Worm (Caenorhabditis elegans) whole organism, L4 larva: ENCODE measurements around the gene F49C5.9.

Experiments used
- D1046.2 ChIP-seq: fragments of 200-800 bp; sonication (Bioruptor generic); IDR thresholded peaks from 2 replicates; pipeline ENCODE4 v1.3.6; 2022; ENCODE audit warnings: missing genetic modification characterization, missing compliant biosample characterization
- R02D3.7 ChIP-seq: fragments of 150-350 bp; sonication (generic microtip); optimal IDR thresholded peaks from 3 replicates; lab custom pipeline; 2014; ENCODE audit warnings: missing biosample characterization, missing genetic modification characterization
- T20F7.1 ChIP-seq: fragments of 200-800 bp; sonication (Bioruptor generic); optimal IDR thresholded peaks from 2 replicates; lab custom pipeline; 2018; ENCODE audit warnings: mild to moderate bottlenecking, missing genetic modification characterization, missing compliant biosample characterization
- ZK337.2 ChIP-seq: fragments of 200-800 bp; sonication (Bioruptor generic); IDR thresholded peaks from 2 replicates; pipeline ENCODE4 v1.3.6; 2022; ENCODE audit warnings: missing genetic modification reagents, missing genetic modification characterization, missing compliant biosample characterization
- aha-1 ChIP-seq: fragments of 150-350 bp; peaks from one replicate; lab custom pipeline; 2014; ENCODE audit warnings: missing biosample characterization, missing genetic modification characterization
- attf-4 ChIP-seq: sonication (generic microtip); optimal IDR thresholded peaks from 3 replicates; lab custom pipeline; 2017; ENCODE audit warnings: missing biosample characterization, missing genetic modification characterization
- ceh-28 ChIP-seq: fragments of 150-350 bp; optimal IDR thresholded peaks from 2 replicates; lab custom pipeline; 2014; ENCODE audit warnings: missing biosample characterization, missing genetic modification reagents, missing genetic modification characterization
- ceh-44 ChIP-seq: fragments of 200-800 bp; sonication (Bioruptor generic); IDR thresholded peaks from 2 replicates; pipeline ENCODE4 v1.3.6; 2022; ENCODE audit warnings: missing genetic modification reagents, missing genetic modification characterization, missing compliant biosample characterization
- ceh-62 ChIP-seq: sonication (generic microtip); optimal IDR thresholded peaks from 2 replicates; lab custom pipeline; 2017; ENCODE audit warnings: missing biosample characterization, missing genetic modification characterization
- ctbp-1 ChIP-seq: fragments of 200-800 bp; sonication (Bioruptor generic); IDR thresholded peaks from 2 replicates; pipeline ENCODE4 v1.3.6; 2022; ENCODE audit warnings: missing genetic modification reagents, missing genetic modification characterization, missing compliant biosample characterization
- daf-16 ChIP-seq, 3 experiments: sonication (generic microtip); optimal IDR thresholded peaks; 2 replicates each; lab custom pipeline; 2016 to 2017; ENCODE audit warnings: missing genetic modification characterization in 3 of 3, missing genetic modification reagents in 3 of 3, mild to moderate bottlenecking in 2 of 3, missing compliant biosample characterization in 2 of 3, missing biosample characterization in 1 of 3, moderate library complexity in 1 of 3
- daf-19 ChIP-seq: fragments of 200-800 bp; sonication (Bioruptor generic); conservative IDR thresholded peaks from 2 replicates; pipeline ENCODE4 v1.3.6; 2022; ENCODE audit warnings: missing genetic modification characterization, missing compliant biosample characterization
- dmd-8 ChIP-seq: fragments of 200-800 bp; sonication (Bioruptor generic); IDR thresholded peaks from 2 replicates; pipeline ENCODE4 v1.3.6; 2022; ENCODE audit warnings: missing genetic modification characterization, missing compliant biosample characterization
- dpl-1 ChIP-seq: fragments of 150-350 bp; optimal IDR thresholded peaks from 2 replicates; lab custom pipeline; 2014; ENCODE audit warnings: missing biosample characterization, missing genetic modification reagents, missing genetic modification characterization
- duxl-1 ChIP-seq: sonication (generic microtip); optimal IDR thresholded peaks from 2 replicates; lab custom pipeline; 2016; ENCODE audit warnings: mild to moderate bottlenecking, missing genetic modification characterization, moderate library complexity, missing compliant biosample characterization; ENCODE audit not compliant: poor library complexity
- dve-1 ChIP-seq: sonication (generic microtip); optimal IDR thresholded peaks from 2 replicates; lab custom pipeline; 2017; ENCODE audit warnings: antibody characterized with exemption, mild to moderate bottlenecking, missing genetic modification characterization, missing compliant biosample characterization; ENCODE audit not compliant: insufficient read depth
- egl-27 ChIP-seq: sonication (generic microtip); optimal IDR thresholded peaks from 3 replicates; lab custom pipeline; 2017; ENCODE audit warnings: missing biosample characterization, missing genetic modification reagents, missing genetic modification characterization
- fkh-10 ChIP-seq: fragments of 150-350 bp; optimal IDR thresholded peaks from 2 replicates; lab custom pipeline; 2014; ENCODE audit warnings: missing biosample characterization, missing genetic modification reagents, missing genetic modification characterization
- gei-8 ChIP-seq: fragments of 200-800 bp; sonication (Bioruptor generic); optimal IDR thresholded peaks from 2 replicates; lab custom pipeline; 2018; ENCODE audit warnings: mild to moderate bottlenecking, missing genetic modification characterization, missing compliant biosample characterization
- hif-1 ChIP-seq, 2 experiments: sonication (generic microtip); optimal IDR thresholded peaks; 2 replicates each; lab custom pipeline; 2016 to 2017; ENCODE audit warnings: missing compliant biosample characterization in 2 of 2, missing genetic modification characterization in 2 of 2, missing genetic modification reagents in 2 of 2, missing genotype in 2 of 2, mild to moderate bottlenecking in 1 of 2
- hlh-11 ChIP-seq: fragments of 200-800 bp; sonication (Bioruptor generic); optimal IDR thresholded peaks from 2 replicates; lab custom pipeline; 2018; ENCODE audit warnings: mild to moderate bottlenecking, missing genetic modification characterization, missing compliant biosample characterization
- hmg-1.1 ChIP-seq: fragments of 200-800 bp; sonication (Bioruptor generic); IDR thresholded peaks from 2 replicates; pipeline ENCODE4 v1.3.6; 2022; ENCODE audit warnings: missing genetic modification reagents, missing genetic modification characterization, missing compliant biosample characterization
- lim-7 ChIP-seq: fragments of 200-800 bp; sonication (Bioruptor generic); IDR thresholded peaks from 2 replicates; pipeline ENCODE4 v1.3.6; 2022; ENCODE audit warnings: missing genetic modification characterization, missing compliant biosample characterization
- lin-1 ChIP-seq: fragments of 200-800 bp; sonication (Bioruptor generic); IDR thresholded peaks from 2 replicates; pipeline ENCODE4 v1.3.6; 2022; ENCODE audit warnings: missing genetic modification reagents, missing genetic modification characterization, missing compliant biosample characterization
- lin-13 ChIP-seq: fragments of 150-350 bp; optimal IDR thresholded peaks from 2 replicates; lab custom pipeline; 2014; ENCODE audit warnings: missing biosample characterization, missing genetic modification reagents, missing genetic modification characterization
- lin-15B ChIP-seq: fragments of 150-350 bp; sonication (generic microtip); optimal IDR thresholded peaks from 3 replicates; lab custom pipeline; 2014; ENCODE audit warnings: missing biosample characterization, missing genetic modification characterization
- lin-29 ChIP-seq: fragments of 200-800 bp; sonication (Bioruptor generic); IDR thresholded peaks from 2 replicates; pipeline ENCODE4 v1.3.6; 2022; ENCODE audit warnings: missing genetic modification reagents, missing genetic modification characterization, missing compliant biosample characterization
- lsy-2 ChIP-seq, 2 experiments: fragments of 150-350 bp in 1 of 2; sonication (generic microtip) in 1 of 2; optimal IDR thresholded peaks; 2 replicates each; lab custom pipeline; 2014 to 2017; ENCODE audit warnings: missing biosample characterization in 2 of 2, missing genetic modification characterization in 2 of 2
- madf-9 ChIP-seq: fragments of 200-800 bp; sonication (Bioruptor generic); conservative IDR thresholded peaks from 2 replicates; pipeline ENCODE4 v1.3.6; 2022; ENCODE audit warnings: missing genetic modification reagents, missing genetic modification characterization, missing compliant biosample characterization
- mdl-1 ChIP-seq, 2 experiments: fragments of 150-350 bp in 1 of 2; sonication (generic microtip) in 1 of 2; optimal IDR thresholded peaks; 2 replicates each; lab custom pipeline; 2014 to 2017; ENCODE audit warnings: missing biosample characterization in 2 of 2, missing genetic modification characterization in 2 of 2
- mdt-29 ChIP-seq: fragments of 200-800 bp; sonication (Bioruptor generic); IDR thresholded peaks from 2 replicates; pipeline ENCODE4 v1.3.6; 2022; ENCODE audit warnings: missing genetic modification reagents, missing genetic modification characterization, missing compliant biosample characterization
- mep-1 ChIP-seq: fragments of 150-350 bp; sonication (generic microtip); optimal IDR thresholded peaks from 3 replicates; lab custom pipeline; 2014; ENCODE audit warnings: missing biosample characterization, missing genetic modification characterization
- mxl-2 ChIP-seq: fragments of 200-800 bp; sonication (Bioruptor generic); conservative IDR thresholded peaks from 2 replicates; pipeline ENCODE4 v1.3.6; 2022; ENCODE audit warnings: missing genetic modification reagents, missing genetic modification characterization, missing compliant biosample characterization
- mxl-3 ChIP-seq: fragments of 200-800 bp; sonication (Bioruptor generic); optimal IDR thresholded peaks from 2 replicates; lab custom pipeline; 2018; ENCODE audit warnings: mild to moderate bottlenecking, missing genetic modification characterization, missing compliant biosample characterization
- nhr-11 ChIP-seq: fragments of 150-350 bp; optimal IDR thresholded peaks from 2 replicates; lab custom pipeline; 2014; ENCODE audit warnings: missing biosample characterization, missing genetic modification characterization
- nhr-111 ChIP-seq: fragments of 200-800 bp; sonication (Bioruptor generic); optimal IDR thresholded peaks from 2 replicates; lab custom pipeline; 2018; ENCODE audit warnings: mild to moderate bottlenecking, missing genetic modification characterization, missing compliant biosample characterization
- nhr-237 ChIP-seq: sonication (generic microtip); optimal IDR thresholded peaks from 2 replicates; lab custom pipeline; 2017; ENCODE audit warnings: missing biosample characterization, missing genetic modification characterization
- nhr-25 ChIP-seq: sonication (generic microtip); optimal IDR thresholded peaks from 2 replicates; lab custom pipeline; 2017; ENCODE audit warnings: missing genetic modification characterization, mild to moderate bottlenecking, missing compliant biosample characterization, antibody characterized with exemption, moderate library complexity, borderline replicate concordance; ENCODE audit not compliant: insufficient read depth
- nhr-41 ChIP-seq: fragments of 200-800 bp; sonication (Bioruptor generic); IDR thresholded peaks from 2 replicates; pipeline ENCODE4 v1.3.6; 2022; ENCODE audit warnings: missing genetic modification reagents, missing genetic modification characterization, missing compliant biosample characterization
- nhr-6 ChIP-seq: fragments of 150-350 bp; optimal IDR thresholded peaks from 2 replicates; lab custom pipeline; 2014; ENCODE audit warnings: missing biosample characterization, missing genetic modification characterization
- pha-4 ChIP-seq, 2 experiments: fragments of 150-350 bp in 1 of 2; fragments of 200-800 bp in 1 of 2; sonication (Bioruptor generic) in 1 of 2; IDR thresholded peaks in 1 of 2; optimal IDR thresholded peaks in 1 of 2; 2 replicates each; pipeline versions ENCODE4 v1.3.6 to Lab custom; 2014 to 2022; ENCODE audit warnings: missing genetic modification characterization in 2 of 2, missing genetic modification reagents in 2 of 2, missing biosample characterization in 1 of 2, missing compliant biosample characterization in 1 of 2
- pqm-1 ChIP-seq: sonication (generic microtip); optimal IDR thresholded peaks from 2 replicates; lab custom pipeline; 2017; ENCODE audit warnings: missing biosample characterization, missing genetic modification characterization
- rbr-2 ChIP-seq: sonication (generic microtip); optimal IDR thresholded peaks from 2 replicates; lab custom pipeline; 2016; ENCODE audit warnings: missing genotype, missing genetic modification characterization, missing compliant biosample characterization
- sdz-12 ChIP-seq: fragments of 200-800 bp; sonication (Bioruptor generic); optimal IDR thresholded peaks from 2 replicates; lab custom pipeline; 2018; ENCODE audit warnings: mild to moderate bottlenecking, missing genetic modification characterization, missing compliant biosample characterization
- snpc-4 ChIP-seq: fragments of 150-350 bp; optimal IDR thresholded peaks from 2 replicates; lab custom pipeline; 2014; ENCODE audit warnings: missing biosample characterization, missing genetic modification characterization
- spr-3 ChIP-seq: fragments of 200-800 bp; sonication (Bioruptor generic); optimal IDR thresholded peaks from 2 replicates; lab custom pipeline; 2018; ENCODE audit warnings: mild to moderate bottlenecking, missing genetic modification characterization, missing compliant biosample characterization
- unc-39 ChIP-seq: sonication (generic microtip); optimal IDR thresholded peaks from 2 replicates; lab custom pipeline; 2017; ENCODE audit warnings: missing biosample characterization, missing genetic modification characterization
- vab-7 ChIP-seq: fragments of 200-800 bp; sonication (Bioruptor generic); IDR thresholded peaks from 2 replicates; pipeline ENCODE4 v1.3.6; 2022; ENCODE audit warnings: missing genetic modification reagents, missing genetic modification characterization, missing compliant biosample characterization
- ztf-11 ChIP-seq: fragments of 150-350 bp; optimal IDR thresholded peaks from 2 replicates; lab custom pipeline; 2014; ENCODE audit warnings: missing biosample characterization, missing genetic modification characterization

Gene F49C5.9

DNA sequence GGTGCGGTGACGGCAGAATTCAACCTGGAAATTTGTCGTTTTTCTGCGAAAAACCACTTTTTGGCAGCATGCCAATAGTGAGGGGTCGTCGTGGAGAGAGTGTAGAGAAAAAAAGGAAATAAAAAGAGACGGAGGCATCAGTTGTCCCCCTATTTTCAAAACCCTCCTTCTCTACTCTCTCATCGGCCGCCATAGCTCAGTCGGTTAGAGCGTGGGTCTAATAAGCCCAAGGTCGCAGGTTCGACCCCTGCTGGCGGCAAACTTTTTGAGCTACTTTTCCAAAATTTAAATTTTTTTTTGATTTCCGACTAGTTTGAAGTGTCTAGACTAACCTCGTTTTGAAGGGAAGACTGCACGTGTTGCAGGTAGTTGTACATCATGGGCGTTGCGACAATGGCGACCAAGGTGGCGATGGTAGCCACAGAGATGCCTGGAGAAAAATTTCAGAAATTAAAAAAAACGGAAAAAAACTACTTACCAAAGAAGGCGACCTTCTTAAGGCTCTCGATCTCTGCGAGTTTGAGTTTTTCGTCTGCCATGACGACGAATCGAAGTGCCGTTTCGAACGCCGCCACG, 49.8 kb downstream of the F49C5.9 start, which contains the start of gene col-85 (continued):
- TF ChIP-seq D1046.2 (GFP tag; lab: Robert Waterston, UW) (peak; percentile 91), madf-9 (peak; percentile 87), hif-1 (tag; optimal IDR thresholded peaks at IDR 0.05; lab: Kevin White, UChicago) (peak; percentile 5 to 68), attf-4 (tag; lab: Kevin White, UChicago) (no peak), sdz-12 (GFP tag; lab: Kevin White, UChicago) (no peak), nhr-41 (GFP tag; lab: Robert Waterston, UW) (peak; percentile 94), gei-8 (GFP tag; lab: Kevin White, UChicago) (peak; percentile 76), ceh-62 (tag; lab: Kevin White, UChicago) (no peak), fkh-10 (GFP tag; lab: Kevin White, UChicago) (peak; percentile 30), ZK337.2 (GFP tag; lab: Robert Waterston, UW) (peak; percentile 93), lin-1 (peak; percentile 89), mdl-1 (tag; optimal IDR thresholded peaks at IDR 0.05; lab: Kevin White, UChicago) (peak in 1 of 2 experiments; percentile 59), lsy-2 (tag; optimal IDR thresholded peaks at IDR 0.05; lab: Kevin White, UChicago) (no peak), hlh-11 (peak; percentile 66), duxl-1 (tag; lab: Kevin White, UChicago) (peak; percentile 82), lin-13 (GFP tag; lab: Kevin White, UChicago) (peak; percentile 74), mep-1 (tag; lab: Kevin White, UChicago) (no peak), ctbp-1 (GFP tag; lab: Robert Waterston, UW) (peak; percentile 91), ztf-11 (tag; lab: Kevin White, UChicago) (no peak), nhr-11 (tag; lab: Kevin White, UChicago) (peak; percentile 56), pha-4 (GFP tag; IDR thresholded peaks at IDR 0.05; lab: Robert Waterston, UW) (peak; percentile 95), pha-4 (tag; optimal IDR thresholded peaks at IDR 0.05; lab: Kevin White, UChicago) (no peak), dpl-1 (peak; percentile 59), mxl-2 (GFP tag; lab: Robert Waterston, UW) (peak; percentile 73), lin-15B (no peak), egl-27 (tag; lab: Kevin White, UChicago) (no peak), aha-1 (tag; lab: Kevin White, UChicago) (peak; percentile 94), nhr-237 (tag; lab: Kevin White, UChicago) (no peak), mdt-29 (GFP tag; lab: Robert Waterston, UW) (peak; percentile 79), lin-29 (GFP tag; lab: Robert Waterston, UW) (peak; percentile 75), rbr-2 (peak; percentile 87), T20F7.1 (GFP tag; lab: Kevin White, UChicago) (no peak), nhr-111 (GFP tag; lab: Kevin White, UChicago) (peak; percentile 73), hmg-1.1 (GFP tag; lab: Robert Waterston, UW) (peak; percentile 98), nhr-25 (tag; lab: Kevin White, UChicago) (no peak), dmd-8 (GFP tag; lab: Robert Waterston, UW) (peak; percentile 95), snpc-4 (tag; lab: Kevin White, UChicago) (peak; percentile 71), spr-3 (GFP tag; lab: Kevin White, UChicago) (peak; percentile 81), ceh-44 (GFP tag; lab: Robert Waterston, UW) (peak; percentile 92), unc-39 (tag; lab: Kevin White, UChicago) (no peak), mxl-3 (GFP tag; lab: Kevin White, UChicago) (peak; percentile 42), pqm-1 (no peak), lim-7 (GFP tag; lab: Robert Waterston, UW) (peak; percentile 98), nhr-6 (tag; lab: Kevin White, UChicago) (peak; percentile 48), daf-19 (GFP tag; lab: Robert Waterston, UW) (no peak), dve-1 (tag; lab: Kevin White, UChicago) (no peak), R02D3.7 (tag; lab: Kevin White, UChicago) (peak; percentile 21), daf-16 (GFP tag; optimal IDR thresholded peaks at IDR 0.05; lab: Kevin White, UChicago) (peak; percentile 14 to 86), daf-16 (tag; optimal IDR thresholded peaks at IDR 0.05; lab: Kevin White, UChicago) (peak; percentile 57), vab-7 (GFP tag; lab: Robert Waterston, UW) (peak; percentile 96), ceh-28 (tag; lab: Kevin White, UChicago) (no peak)
